Fruit fly (Drosophila melanogaster) S2 (cell line): ENCODE results near the gene CG31248.

ENCODE experiments used
- CG8478 ChIP-seq: fragments of >200 bp; optimal IDR thresholded peaks from 2 replicates; lab custom pipeline; 2018
- CTCF ChIP-seq, 2 experiments: fragments of >200 bp; optimal IDR thresholded peaks; 2 replicates each; lab custom pipeline; 2018

- TF ChIP-seq CTCF (optimal IDR thresholded peaks at IDR 0.05; lab: Kevin White, UChicago) (no peak), CG8478 (lab: Kevin White, UChicago) (no peak)
Measured at dm6 chr3R:7112977-7113376, 16.1 kb upstream of the CG31248 start.
